Fruit fly (Drosophila melanogaster): ENCODE data around the gene fws.

dm6 chr2L:17477710-17478109, 3.1 kb downstream of the fws start, which contains the start of gene cass:
- no peak for TF ChIP-seq CG8478 (optimal IDR thresholded peaks at IDR 0.05)
- TF ChIP-seq CTCF (optimal IDR thresholded peaks at IDR 0.05), result peak in 1 of 2 experiments; percentile 28
